Fruit fly (Drosophila melanogaster) whole organism, wandering third instar larva: Measurements from ENCODE around the gene slp2.

ENCODE experiments used
- Abd-B ChIP-seq: fragments of >200 bp; optimal IDR thresholded peaks from 2 replicates; lab custom pipeline; 2017; ENCODE audit warnings: missing biosample characterization, missing genetic modification characterization
- Hr78 ChIP-seq: fragments of >200 bp; optimal IDR thresholded peaks from 2 replicates; lab custom pipeline; 2017; ENCODE audit warnings: missing biosample characterization, missing genetic modification characterization
- Hr83 ChIP-seq: fragments of 200-300 bp; sonication (Bioruptor generic); optimal IDR thresholded peaks from 2 replicates; lab custom pipeline; 2016; ENCODE audit warnings: missing biosample characterization, mild to moderate bottlenecking, missing genetic modification characterization, moderate library complexity; ENCODE audit not compliant: poor library complexity, severe bottlenecking
- N ChIP-seq: fragments of >200 bp; optimal IDR thresholded peaks from 2 replicates; lab custom pipeline; 2018; ENCODE audit warnings: missing biosample characterization, missing external identifiers, missing genetic modification characterization
- Rel ChIP-seq, 2 experiments: fragments of 200-800 bp; sonication (Bioruptor generic) in 1 of 2; optimal IDR thresholded peaks; 2 replicates in 1 of 2; 3 replicates in 1 of 2; lab custom pipeline; 2016 to 2019; ENCODE audit warnings: mild to moderate bottlenecking in 2 of 2, missing biosample characterization in 2 of 2, missing genetic modification characterization in 2 of 2, moderate library complexity in 1 of 2
- br ChIP-seq: fragments of 200-800 bp; sonication (Bioruptor generic); optimal IDR thresholded peaks from 2 replicates; lab custom pipeline; 2016; ENCODE audit warnings: missing biosample characterization, missing genetic modification characterization
- dsf ChIP-seq: sonication (Bioruptor generic); optimal IDR thresholded peaks from 2 replicates; lab custom pipeline; 2016; ENCODE audit warnings: missing biosample characterization, missing genetic modification characterization, borderline replicate concordance
- h ChIP-seq: fragments of 200-800 bp; sonication (Bioruptor generic); optimal IDR thresholded peaks from 3 replicates; lab custom pipeline; 2016; ENCODE audit warnings: missing biosample characterization, mild to moderate bottlenecking, missing genetic modification characterization
- lola ChIP-seq: fragments of >200 bp; optimal IDR thresholded peaks from 2 replicates; lab custom pipeline; 2017; ENCODE audit warnings: missing biosample characterization, missing genetic modification characterization
- usp ChIP-seq: fragments of >200 bp; optimal IDR thresholded peaks from 2 replicates; lab custom pipeline; 2017; ENCODE audit warnings: missing biosample characterization, missing genetic modification characterization
- woc ChIP-seq: sonication (Bioruptor generic); optimal IDR thresholded peaks from 2 replicates; lab custom pipeline; 2016; ENCODE audit warnings: missing biosample characterization, mild to moderate bottlenecking, missing genetic modification characterization

- TF ChIP-seq N (GFP tag; lab: Kevin White, UChicago) (no peak), dsf (GFP tag; lab: Kevin White, UChicago) (no peak), lola (GFP tag; lab: Kevin White, UChicago) (no peak), woc (no peak), br (GFP tag; lab: Kevin White, UChicago) (no peak), Rel (GFP tag; optimal IDR thresholded peaks at IDR 0.05; lab: Kevin White, UChicago) (no peak), Rel (tag; optimal IDR thresholded peaks at IDR 0.05; lab: Kevin White, UChicago) (no peak), Hr78 (no peak), h (no peak), Hr83 (GFP tag; lab: Kevin White, UChicago) (no peak), usp (GFP tag; lab: Kevin White, UChicago) (no peak), Abd-B (GFP tag; lab: Kevin White, UChicago) (no peak)
Observed at dm6 chr2L:3818903-3819302, 17.7 kb upstream of the slp2 start.
